Fruit fly (Drosophila melanogaster) whole organism, embryonic: Measurements from ENCODE around the gene Nse4.

Source experiments
- Atf3 ChIP-seq: fragments of 200-800 bp; sonication (Bioruptor generic); optimal IDR thresholded peaks from 3 replicates; lab custom pipeline; 2016; ENCODE audit warnings: missing biosample characterization, missing genetic modification characterization
- CG10147 ChIP-seq: fragments of 200-800 bp; sonication (Bioruptor generic); optimal IDR thresholded peaks from 2 replicates; lab custom pipeline; 2019; ENCODE audit warnings: missing biosample characterization, mild to moderate bottlenecking, missing genetic modification characterization, moderate library complexity
- CG10366 ChIP-seq: fragments of 200-800 bp; sonication (Bioruptor generic); IDR thresholded peaks from 2 replicates; pipeline ENCODE4 v1.3.6; 2022; ENCODE audit warnings: missing biosample characterization, missing genetic modification characterization
- CG10959 ChIP-seq: fragments of 200-800 bp; sonication (Bioruptor generic); IDR thresholded peaks from 2 replicates; pipeline ENCODE4 v1.3.6; 2022; ENCODE audit warnings: missing biosample characterization, missing genetic modification characterization
- CG11398 ChIP-seq: fragments of 200-800 bp; sonication (Bioruptor generic); optimal IDR thresholded peaks from 2 replicates; lab custom pipeline; 2016; ENCODE audit warnings: missing biosample characterization, missing genetic modification characterization
- CG1602 ChIP-seq: fragments of 200-800 bp; sonication (Bioruptor generic); optimal IDR thresholded peaks from 3 replicates; lab custom pipeline; 2016; ENCODE audit warnings: missing biosample characterization, missing genetic modification characterization
- CG16815 ChIP-seq: fragments of 200-800 bp; sonication (Bioruptor generic); optimal IDR thresholded peaks from 3 replicates; lab custom pipeline; 2017; ENCODE audit warnings: missing biosample characterization, mild to moderate bottlenecking, missing genetic modification characterization
- CG17186 ChIP-seq: fragments of 200-800 bp; sonication (Bioruptor generic); optimal IDR thresholded peaks from 3 replicates; lab custom pipeline; 2017; ENCODE audit warnings: missing biosample characterization, missing genetic modification reagents, missing genetic modification characterization
- CG2199 ChIP-seq: fragments of 200-800 bp; sonication (Bioruptor generic); IDR thresholded peaks from 3 replicates; pipeline ENCODE4 v1.3.6; 2022; ENCODE audit warnings: missing biosample characterization, missing genetic modification characterization
- CG30403 ChIP-seq: fragments of 200-800 bp; sonication (Bioruptor generic); optimal IDR thresholded peaks from 3 replicates; lab custom pipeline; 2016; ENCODE audit warnings: missing biosample characterization, missing genetic modification characterization
- CG31224 ChIP-seq: fragments of 200-800 bp; sonication (Bioruptor generic); IDR thresholded peaks from 2 replicates; pipeline ENCODE4 v1.3.6; 2022; ENCODE audit warnings: missing biosample characterization, missing genetic modification characterization
- CG31365 ChIP-seq: fragments of 200-800 bp; sonication (Bioruptor generic); optimal IDR thresholded peaks from 2 replicates; lab custom pipeline; 2018; ENCODE audit warnings: missing biosample characterization, mild to moderate bottlenecking, missing genetic modification characterization
- CG33557 ChIP-seq: fragments of 200-800 bp; sonication (Bioruptor generic); optimal IDR thresholded peaks from 2 replicates; lab custom pipeline; 2019; ENCODE audit warnings: missing biosample characterization, mild to moderate bottlenecking, missing genetic modification characterization, moderate library complexity
- CG6654 ChIP-seq: fragments of 200-800 bp; sonication (Bioruptor generic); optimal IDR thresholded peaks from 2 replicates; lab custom pipeline; 2017; ENCODE audit warnings: missing biosample characterization, mild to moderate bottlenecking, missing genetic modification characterization
- CG8924 ChIP-seq: fragments of 200-800 bp; optimal IDR thresholded peaks from 3 replicates; lab custom pipeline; 2019; ENCODE audit warnings: missing biosample characterization, mild to moderate bottlenecking, missing genetic modification characterization, moderate library complexity
- CrebB ChIP-seq: fragments of 200-800 bp; sonication (Bioruptor generic); optimal IDR thresholded peaks from 3 replicates; lab custom pipeline; 2018; ENCODE audit warnings: missing biosample characterization, mild to moderate bottlenecking, missing genetic modification characterization
- Dad ChIP-seq: fragments of 200-800 bp; sonication (Bioruptor generic); optimal IDR thresholded peaks from 3 replicates; lab custom pipeline; 2016; ENCODE audit warnings: missing biosample characterization, missing genetic modification characterization
- Dip2 ChIP-seq: fragments of 200-800 bp; sonication (Bioruptor generic); IDR thresholded peaks from 2 replicates; pipeline ENCODE4 v1.3.6; 2022; ENCODE audit warnings: missing biosample characterization, missing genetic modification characterization
- Doc2 ChIP-seq: fragments of 200-800 bp; sonication (Bioruptor generic); IDR thresholded peaks from 2 replicates; pipeline ENCODE4 v1.3.6; 2022; ENCODE audit warnings: missing biosample characterization, missing genetic modification characterization
- E2f1 ChIP-seq: fragments of 200-800 bp; sonication (Bioruptor generic); IDR thresholded peaks from 2 replicates; pipeline ENCODE4 v1.3.6; 2022; ENCODE audit warnings: missing biosample characterization, missing genetic modification characterization
- Ets97D ChIP-seq: fragments of 200-800 bp; sonication (Bioruptor generic); optimal IDR thresholded peaks from 3 replicates; lab custom pipeline; 2016; ENCODE audit warnings: missing biosample characterization, missing genetic modification characterization
- Hey ChIP-seq: fragments of 200-800 bp; sonication (Bioruptor generic); optimal IDR thresholded peaks from 3 replicates; lab custom pipeline; 2018; ENCODE audit warnings: missing biosample characterization, mild to moderate bottlenecking, missing genetic modification characterization
- HmgD ChIP-seq: fragments of 200-800 bp; sonication (Bioruptor generic); optimal IDR thresholded peaks from 3 replicates; lab custom pipeline; 2016; ENCODE audit warnings: missing biosample characterization, missing genetic modification characterization
- Hr78 ChIP-seq, 2 experiments: fragments of 200-800 bp in 1 of 2; fragments of >200 bp in 1 of 2; sonication (Bioruptor generic) in 1 of 2; optimal IDR thresholded peaks; 2 replicates each; lab custom pipeline; 2017 to 2019; ENCODE audit warnings: missing biosample characterization in 2 of 2, missing genetic modification characterization in 2 of 2, mild to moderate bottlenecking in 1 of 2, moderate library complexity in 1 of 2
- Lhr ChIP-seq: fragments of 200-800 bp; sonication (Bioruptor generic); optimal IDR thresholded peaks from 3 replicates; lab custom pipeline; 2017; ENCODE audit warnings: mild to moderate bottlenecking, missing biosample characterization, missing genetic modification reagents, missing genetic modification characterization
- Mrtf ChIP-seq: fragments of 200-800 bp; sonication (Bioruptor generic); IDR thresholded peaks from 3 replicates; pipeline ENCODE4 v1.3.6; 2022; ENCODE audit warnings: missing biosample characterization, missing genetic modification characterization
- Nf-YB ChIP-seq: fragments of 200-800 bp; sonication (Bioruptor generic); optimal IDR thresholded peaks from 3 replicates; lab custom pipeline; 2019; ENCODE audit warnings: missing biosample characterization, mild to moderate bottlenecking, missing genetic modification characterization, moderate library complexity
- Sry-β ChIP-seq: fragments of 200-800 bp; sonication (Bioruptor generic); optimal IDR thresholded peaks from 2 replicates; lab custom pipeline; 2018; ENCODE audit warnings: missing biosample characterization, mild to moderate bottlenecking, missing genetic modification characterization, moderate library complexity
- Usf ChIP-seq: fragments of 200-800 bp; sonication (Bioruptor generic); optimal IDR thresholded peaks from 2 replicates; lab custom pipeline; 2017; ENCODE audit warnings: missing genotype, missing biosample characterization, missing genetic modification characterization
- Xrp1 ChIP-seq: fragments of 200-800 bp; sonication (Bioruptor generic); IDR thresholded peaks from 2 replicates; pipeline ENCODE4 v1.3.6; 2022; ENCODE audit warnings: missing biosample characterization, missing genetic modification characterization
- ase ChIP-seq: fragments of 200-800 bp; sonication (Bioruptor generic); IDR thresholded peaks from 3 replicates; pipeline ENCODE4 v1.3.6; 2022; ENCODE audit warnings: missing biosample characterization, missing genetic modification characterization
- ato ChIP-seq: fragments of 200-800 bp; sonication (Bioruptor generic); IDR thresholded peaks from 2 replicates; pipeline ENCODE4 v1.3.6; 2022; ENCODE audit warnings: missing biosample characterization, missing genetic modification characterization; ENCODE audit not compliant: partially characterized antibody
- chinmo ChIP-seq: fragments of 200-800 bp; sonication (Bioruptor generic); IDR thresholded peaks from 4 replicates; pipeline ENCODE4 v1.3.6; 2022; ENCODE audit warnings: missing biosample characterization, missing genetic modification characterization; ENCODE audit not compliant: partially characterized antibody
- chn ChIP-seq: fragments of 200-800 bp; sonication (Bioruptor generic); optimal IDR thresholded peaks from 2 replicates; lab custom pipeline; 2016; ENCODE audit warnings: missing biosample characterization, missing genetic modification characterization
- crp ChIP-seq, 2 experiments: fragments of 200-800 bp; sonication (Bioruptor generic); optimal IDR thresholded peaks; 2 replicates in 1 of 2; 3 replicates in 1 of 2; lab custom pipeline; 2017; ENCODE audit warnings: missing biosample characterization in 2 of 2, missing genetic modification characterization in 2 of 2, mild to moderate bottlenecking in 1 of 2, moderate library complexity in 1 of 2
- danr ChIP-seq: fragments of 200-800 bp; sonication (Bioruptor generic); IDR thresholded peaks from 2 replicates; pipeline ENCODE4 v1.3.6; 2022; ENCODE audit warnings: missing biosample characterization, missing genetic modification characterization
- dmrt11E ChIP-seq: fragments of 200-800 bp; sonication (Bioruptor generic); optimal IDR thresholded peaks from 3 replicates; lab custom pipeline; 2018; ENCODE audit warnings: missing biosample characterization, mild to moderate bottlenecking, missing genetic modification characterization, moderate library complexity
- grn ChIP-seq: fragments of 200-800 bp; sonication (Bioruptor generic); optimal IDR thresholded peaks from 3 replicates; lab custom pipeline; 2017; ENCODE audit warnings: missing biosample characterization, missing genetic modification characterization
- kah ChIP-seq: fragments of 200-800 bp; sonication (Bioruptor generic); optimal IDR thresholded peaks from 2 replicates; lab custom pipeline; 2018; ENCODE audit warnings: missing biosample characterization, mild to moderate bottlenecking, missing genetic modification characterization
- lbe ChIP-seq: fragments of 200-800 bp; sonication (Bioruptor generic); optimal IDR thresholded peaks from 2 replicates; lab custom pipeline; 2016; ENCODE audit warnings: missing biosample characterization, mild to moderate bottlenecking, missing genetic modification characterization
- pb ChIP-seq: fragments of 200-800 bp; sonication (Bioruptor generic); optimal IDR thresholded peaks from 3 replicates; lab custom pipeline; 2016; ENCODE audit warnings: missing biosample characterization, missing genetic modification characterization
- phol ChIP-seq: fragments of 200-800 bp; sonication (Bioruptor generic); optimal IDR thresholded peaks from 3 replicates; lab custom pipeline; 2018; ENCODE audit warnings: missing biosample characterization, mild to moderate bottlenecking, missing genetic modification characterization, moderate library complexity
- ranshi ChIP-seq: fragments of 200-800 bp; sonication (Bioruptor generic); IDR thresholded peaks from 2 replicates; pipeline ENCODE4 v1.3.6; 2022; ENCODE audit warnings: missing biosample characterization, missing genetic modification characterization
- run ChIP-seq: fragments of 200-800 bp; sonication (Bioruptor generic); optimal IDR thresholded peaks from 3 replicates; lab custom pipeline; 2018; ENCODE audit warnings: missing biosample characterization, mild to moderate bottlenecking, missing genetic modification characterization
- sd ChIP-seq: fragments of 200-800 bp; sonication (Bioruptor generic); optimal IDR thresholded peaks from 3 replicates; lab custom pipeline; 2018; ENCODE audit warnings: missing biosample characterization, mild to moderate bottlenecking, missing genetic modification characterization, moderate library complexity
- sens-2 ChIP-seq: fragments of 200-800 bp; sonication (Bioruptor generic); IDR thresholded peaks from 2 replicates; pipeline ENCODE4 v1.3.6; 2022; ENCODE audit warnings: missing biosample characterization, missing genetic modification characterization
- sima ChIP-seq: fragments of 200-800 bp; sonication (Bioruptor generic); optimal IDR thresholded peaks from 2 replicates; lab custom pipeline; 2016; ENCODE audit warnings: missing biosample characterization, missing genetic modification characterization
- twi ChIP-seq: fragments of 200-800 bp; optimal IDR thresholded peaks from 2 replicates; lab custom pipeline; 2019; ENCODE audit warnings: missing biosample characterization, mild to moderate bottlenecking, missing genetic modification characterization, moderate library complexity
- unpg ChIP-seq: fragments of 200-800 bp; sonication (Bioruptor generic); optimal IDR thresholded peaks from 3 replicates; lab custom pipeline; 2018; ENCODE audit warnings: missing biosample characterization, mild to moderate bottlenecking, missing genetic modification characterization, moderate library complexity
- yki ChIP-seq: fragments of >200 bp; optimal IDR thresholded peaks from 3 replicates; lab custom pipeline; 2018
- zen2 ChIP-seq: fragments of 200-800 bp; sonication (Bioruptor generic); IDR thresholded peaks from 3 replicates; pipeline ENCODE4 v1.3.6; 2022; ENCODE audit warnings: missing biosample characterization, missing genetic modification characterization; ENCODE audit not compliant: partially characterized antibody

Nse4 gene

dm6 chr2L:10435606-10436160 is 3.6 kb upstream of the Nse4 start, which contains the start of the genes TBC1D16 and holn1 (continued):
- TF ChIP-seq dmrt11E (tag; lab: Kevin White, UChicago) (no peak), CG31224 (GFP tag; lab: Robert Waterston, UW) (no peak), CrebB (tag; lab: Kevin White, UChicago) (no peak), ato (GFP tag; lab: Robert Waterston, UW) (no peak), Dad (GFP tag; lab: Kevin White, UChicago) (no peak), Ets97D (GFP tag; lab: Kevin White, UChicago) (no peak), grn (no peak), pb (GFP tag; lab: Kevin White, UChicago) (no peak), chinmo (GFP tag; lab: Robert Waterston, UW) (no peak), Doc2 (GFP tag; lab: Robert Waterston, UW) (no peak), lbe (no peak), Nf-YB (GFP tag; lab: Kevin White, UChicago) (no peak), CG11398 (GFP tag; lab: Kevin White, UChicago) (no peak), CG6654 (no peak), Hr78 (GFP tag; optimal IDR thresholded peaks at IDR 0.05; lab: Kevin White, UChicago) (no peak), CG31365 (tag; lab: Kevin White, UChicago) (no peak), Atf3 (no peak), HmgD (GFP tag; lab: Kevin White, UChicago) (no peak), CG1602 (GFP tag; lab: Kevin White, UChicago) (no peak), CG17186 (GFP tag; lab: Kevin White, UChicago) (no peak), Mrtf (GFP tag; lab: Robert Waterston, UW) (no peak), danr (GFP tag; lab: Robert Waterston, UW) (no peak), ranshi (GFP tag; lab: Robert Waterston, UW) (no peak), CG30403 (GFP tag; lab: Kevin White, UChicago) (no peak), CG16815 (GFP tag; lab: Kevin White, UChicago) (no peak), kah (GFP tag; lab: Kevin White, UChicago) (no peak), yki (no peak), CG8924 (tag; lab: Kevin White, UChicago) (no peak), zen2 (GFP tag; lab: Robert Waterston, UW) (peak; percentile 5; the same call in 1 of the 3 replicates), CG2199 (no peak), unpg (no peak), Usf (GFP tag; lab: Kevin White, UChicago) (no peak), crp (GFP tag; optimal IDR thresholded peaks at IDR 0.05; lab: Kevin White, UChicago) (peak in 1 of 2 experiments; percentile 20), ase (GFP tag; lab: Robert Waterston, UW) (no peak), twi (tag; lab: Kevin White, UChicago) (no peak), sima (no peak), E2f1 (no peak), Sry-β (no peak), CG10366 (GFP tag; lab: Robert Waterston, UW) (no peak), CG10147 (GFP tag; lab: Kevin White, UChicago) (no peak), phol (tag; lab: Kevin White, UChicago) (peak; percentile 5), Lhr (GFP tag; lab: Kevin White, UChicago) (no peak), chn (GFP tag; lab: Kevin White, UChicago) (no peak), Dip2 (no peak), sd (tag; lab: Kevin White, UChicago) (no peak), CG33557 (GFP tag; lab: Kevin White, UChicago) (no peak), run (tag; lab: Kevin White, UChicago) (no peak), Hey (tag; lab: Kevin White, UChicago) (no peak), Xrp1 (0 out of 2 replicates have a peak, but pooled peaks have one; percentile 25), sens-2 (GFP tag; lab: Robert Waterston, UW) (no peak), CG10959 (GFP tag; lab: Robert Waterston, UW) (no peak)
